Worm (Caenorhabditis elegans): ENCODE results near the gene fbxa-31.

The fbxa-31 gene

ce11 chrIII:1229510-1229909, 41.7 kb downstream of the fbxa-31 start:
- no peak for TF ChIP-seq ztf-11 (tag; optimal IDR thresholded peaks at IDR 0.05)
- no peak for TF ChIP-seq fos-1 (tag; optimal IDR thresholded peaks at IDR 0.05)
- TF ChIP-seq sma-3 (GFP tag; optimal IDR thresholded peaks at IDR 0.05) = no peak
- TF ChIP-seq gmeb-1 (tag; optimal IDR thresholded peaks at IDR 0.05) = no peak
- no peak for TF ChIP-seq nhr-21 (tag; optimal IDR thresholded peaks at IDR 0.05)
- no peak for TF ChIP-seq unc-55 (GFP tag; optimal IDR thresholded peaks at IDR 0.05)
- no peak for TF ChIP-seq aly-2 (tag; optimal IDR thresholded peaks at IDR 0.05)
- TF ChIP-seq unc-39 (tag; optimal IDR thresholded peaks at IDR 0.05) = no peak
- TF ChIP-seq mdl-1 (tag; optimal IDR thresholded peaks at IDR 0.05) = no peak
- no peak for TF ChIP-seq nhr-23 (tag; optimal IDR thresholded peaks at IDR 0.05)
- no peak for TF ChIP-seq sma-9 (GFP tag; optimal IDR thresholded peaks at IDR 0.05)
- no peak for TF ChIP-seq sma-9 (tag; optimal IDR thresholded peaks at IDR 0.05)
- TF ChIP-seq ama-1 (optimal IDR thresholded peaks at IDR 0.05) = no peak
- no peak for TF ChIP-seq nhr-12 (tag; optimal IDR thresholded peaks at IDR 0.05)
- no peak for TF ChIP-seq zag-1 (tag; optimal IDR thresholded peaks at IDR 0.05)
- no peak for TF ChIP-seq nhr-25 (tag; optimal IDR thresholded peaks at IDR 0.05)
- TF ChIP-seq elt-3 (tag; optimal IDR thresholded peaks at IDR 0.05) = no peak
- TF ChIP-seq lin-13 (GFP tag; optimal IDR thresholded peaks at IDR 0.05) = no peak

- TF ChIP-seq ztf-1 (GFP tag; conservative IDR thresholded peaks at IDR 0.05) (no peak), sma-3 (GFP tag; optimal IDR thresholded peaks at IDR 0.05) (no peak), blmp-1 (tag; optimal IDR thresholded peaks at IDR 0.05; ENCODE audit: insufficient read depth) (no peak), nhr-11 (tag; optimal IDR thresholded peaks at IDR 0.05) (no peak), nhr-12 (tag; optimal IDR thresholded peaks at IDR 0.05) (no peak), ama-1 (optimal IDR thresholded peaks at IDR 0.05) (no peak), R02D3.7 (tag; optimal IDR thresholded peaks at IDR 0.05) (no peak), elt-1 (tag; optimal IDR thresholded peaks at IDR 0.05) (no peak), nhr-237 (tag; optimal IDR thresholded peaks at IDR 0.05) (no peak), lin-11 (tag; optimal IDR thresholded peaks at IDR 0.05) (no peak), lin-39 (tag; optimal IDR thresholded peaks at IDR 0.05) (no peak), zag-1 (tag; optimal IDR thresholded peaks at IDR 0.05) (no peak), egl-27 (tag; optimal IDR thresholded peaks at IDR 0.05) (no peak), nhr-6 (tag; optimal IDR thresholded peaks at IDR 0.05) (no peak), mdl-1 (tag; optimal IDR thresholded peaks at IDR 0.05) (no peak), snpc-4 (tag; optimal IDR thresholded peaks at IDR 0.05) (no peak), alr-1 (tag; optimal IDR thresholded peaks at IDR 0.05) (no peak), ztf-11 (tag; optimal IDR thresholded peaks at IDR 0.05) (no peak), gmeb-1 (tag; optimal IDR thresholded peaks at IDR 0.05) (no peak)
Measured at ce11 chrIII:1228593-1228992, 42.6 kb downstream of the fbxa-31 start.

ce11 chrIII:1226256-1226655, 45.0 kb downstream of the fbxa-31 start:
- TF ChIP-seq nhr-10 (tag; optimal IDR thresholded peaks at IDR 0.05) (no peak), fos-1 (tag; optimal IDR thresholded peaks at IDR 0.05) (peak; percentile 34), nhr-129 (tag; optimal IDR thresholded peaks at IDR 0.05) (peak; percentile 14), ZK546.5 (tag; optimal IDR thresholded peaks at IDR 0.05) (no peak), elt-1 (tag; optimal IDR thresholded peaks at IDR 0.05) (no peak), unc-62 (GFP tag; optimal IDR thresholded peaks at IDR 0.05) (no peak), F13H6.1 (tag; optimal IDR thresholded peaks at IDR 0.05) (peak; percentile 54), skn-1 (tag; optimal IDR thresholded peaks at IDR 0.05) (no peak), sma-9 (GFP tag; optimal IDR thresholded peaks at IDR 0.05) (peak; percentile 24), sma-9 (tag; optimal IDR thresholded peaks at IDR 0.05) (no peak), nhr-23 (tag; optimal IDR thresholded peaks at IDR 0.05) (no peak), lsy-2 (tag; optimal IDR thresholded peaks at IDR 0.05) (no peak)

- TF ChIP-seq lsy-2 (tag; optimal IDR thresholded peaks at IDR 0.05) (peak in 1 of 2 experiments; percentile 4), nhr-6 (tag; optimal IDR thresholded peaks at IDR 0.05) (no peak)
Measured at ce11 chrIII:1225595-1225994, 45.6 kb downstream of the fbxa-31 start.

- TF ChIP-seq elt-3 (tag; optimal IDR thresholded peaks at IDR 0.05) = no peak
- no peak for TF ChIP-seq nhr-11 (tag; optimal IDR thresholded peaks at IDR 0.05)
- no peak for TF ChIP-seq nhr-23 (tag; optimal IDR thresholded peaks at IDR 0.05)
- no peak for TF ChIP-seq fos-1 (tag; optimal IDR thresholded peaks at IDR 0.05)
- no peak for TF ChIP-seq nhr-129 (tag; optimal IDR thresholded peaks at IDR 0.05)
- no peak for TF ChIP-seq lin-13 (GFP tag; optimal IDR thresholded peaks at IDR 0.05)
- no peak for TF ChIP-seq ztf-11 (tag; optimal IDR thresholded peaks at IDR 0.05)
- TF ChIP-seq alr-1 (tag; optimal IDR thresholded peaks at IDR 0.05) = no peak
- TF ChIP-seq mab-5 (tag; optimal IDR thresholded peaks at IDR 0.05) = no peak
- TF ChIP-seq peb-1 (tag; optimal IDR thresholded peaks at IDR 0.05) = no peak
Measured at ce11 chrIII:1225116-1225515, 46.1 kb downstream of the fbxa-31 start.
